Worm (Caenorhabditis elegans) whole organism, L4 larva: ENCODE measurements around the gene tdp-1.

Source experiments
- F44E2.7 ChIP-seq: fragments of 200-800 bp; sonication (Bioruptor generic); IDR thresholded peaks from 2 replicates; pipeline ENCODE4 v2.1.2; 2022; ENCODE audit warnings: missing genetic modification characterization, missing compliant biosample characterization
- R02D3.7 ChIP-seq: fragments of 150-350 bp; sonication (generic microtip); optimal IDR thresholded peaks from 3 replicates; lab custom pipeline; 2014; ENCODE audit warnings: missing biosample characterization, missing genetic modification characterization
- Y48G9A.11 ChIP-seq: fragments of 200-800 bp; sonication (Bioruptor generic); IDR thresholded peaks from 2 replicates; pipeline ENCODE4 v1.3.6; 2022; ENCODE audit warnings: missing genetic modification reagents, missing genetic modification characterization, missing compliant biosample characterization
- Y75B8A.6 ChIP-seq: fragments of 200-800 bp; sonication (Bioruptor generic); IDR thresholded peaks from 2 replicates; pipeline ENCODE4 v1.3.6; 2022; ENCODE audit warnings: missing genetic modification reagents, missing genetic modification characterization, missing compliant biosample characterization
- ZK337.2 ChIP-seq: fragments of 200-800 bp; sonication (Bioruptor generic); IDR thresholded peaks from 2 replicates; pipeline ENCODE4 v1.3.6; 2022; ENCODE audit warnings: missing genetic modification reagents, missing genetic modification characterization, missing compliant biosample characterization
- aha-1 ChIP-seq: fragments of 150-350 bp; peaks from one replicate; lab custom pipeline; 2014; ENCODE audit warnings: missing biosample characterization, missing genetic modification characterization
- ama-1 ChIP-seq: fragments of 150-350 bp; optimal IDR thresholded peaks from 2 replicates; lab custom pipeline; 2014; ENCODE audit warnings: inconsistent platforms, mixed read lengths
- attf-4 ChIP-seq: sonication (generic microtip); optimal IDR thresholded peaks from 3 replicates; lab custom pipeline; 2017; ENCODE audit warnings: missing biosample characterization, missing genetic modification characterization
- ceh-20 ChIP-seq: fragments of 200-800 bp; sonication (Bioruptor generic); IDR thresholded peaks from 2 replicates; pipeline ENCODE4 v1.3.6; 2022; ENCODE audit warnings: missing genetic modification reagents, missing genetic modification characterization, missing compliant biosample characterization
- ceh-32 ChIP-seq: sonication (generic microtip); optimal IDR thresholded peaks from 2 replicates; lab custom pipeline; 2016; ENCODE audit warnings: mild to moderate bottlenecking, missing genetic modification characterization, missing compliant biosample characterization; ENCODE audit not compliant: poor library complexity
- ceh-82 ChIP-seq: sonication (generic microtip); optimal IDR thresholded peaks from 2 replicates; lab custom pipeline; 2017; ENCODE audit warnings: missing biosample characterization, missing genetic modification characterization
- ces-1 ChIP-seq: fragments of 150-350 bp; sonication (generic microtip); optimal IDR thresholded peaks from 4 replicates; lab custom pipeline; 2014; ENCODE audit warnings: missing biosample characterization, missing genetic modification reagents, missing genetic modification characterization
- daf-12 ChIP-seq: fragments of 150-350 bp; optimal IDR thresholded peaks from 2 replicates; lab custom pipeline; 2014; ENCODE audit warnings: missing biosample characterization, missing genetic modification reagents, missing genetic modification characterization
- daf-16 ChIP-seq, 3 experiments: sonication (generic microtip); optimal IDR thresholded peaks; 2 replicates each; lab custom pipeline; 2016 to 2017; ENCODE audit warnings: missing genetic modification characterization in 3 of 3, missing genetic modification reagents in 3 of 3, mild to moderate bottlenecking in 2 of 3, missing compliant biosample characterization in 2 of 3, missing biosample characterization in 1 of 3, moderate library complexity in 1 of 3
- dmd-8 ChIP-seq: fragments of 200-800 bp; sonication (Bioruptor generic); IDR thresholded peaks from 2 replicates; pipeline ENCODE4 v1.3.6; 2022; ENCODE audit warnings: missing genetic modification characterization, missing compliant biosample characterization
- dmd-9 ChIP-seq: fragments of 200-800 bp; sonication (Bioruptor generic); IDR thresholded peaks from 2 replicates; pipeline ENCODE4 v1.3.6; 2022; ENCODE audit warnings: missing genetic modification reagents, missing genetic modification characterization, missing compliant biosample characterization
- dpl-1 ChIP-seq: fragments of 150-350 bp; optimal IDR thresholded peaks from 2 replicates; lab custom pipeline; 2014; ENCODE audit warnings: missing biosample characterization, missing genetic modification reagents, missing genetic modification characterization
- dve-1 ChIP-seq: sonication (generic microtip); optimal IDR thresholded peaks from 2 replicates; lab custom pipeline; 2017; ENCODE audit warnings: antibody characterized with exemption, mild to moderate bottlenecking, missing genetic modification characterization, missing compliant biosample characterization; ENCODE audit not compliant: insufficient read depth
- fos-1 ChIP-seq: fragments of 150-350 bp; optimal IDR thresholded peaks from 2 replicates; lab custom pipeline; 2014; ENCODE audit warnings: missing biosample characterization, missing genetic modification characterization
- hif-1 ChIP-seq, 2 experiments: sonication (generic microtip); optimal IDR thresholded peaks; 2 replicates each; lab custom pipeline; 2016 to 2017; ENCODE audit warnings: missing compliant biosample characterization in 2 of 2, missing genetic modification characterization in 2 of 2, missing genetic modification reagents in 2 of 2, missing genotype in 2 of 2, mild to moderate bottlenecking in 1 of 2
- hlh-11 ChIP-seq: fragments of 200-800 bp; sonication (Bioruptor generic); optimal IDR thresholded peaks from 2 replicates; lab custom pipeline; 2018; ENCODE audit warnings: mild to moderate bottlenecking, missing genetic modification characterization, missing compliant biosample characterization
- hlh-30 ChIP-seq: sonication (generic microtip); optimal IDR thresholded peaks from 2 replicates; lab custom pipeline; 2017; ENCODE audit warnings: antibody characterized with exemption, mild to moderate bottlenecking, missing genetic modification characterization, missing compliant biosample characterization; ENCODE audit not compliant: insufficient read depth
- lin-1 ChIP-seq: fragments of 200-800 bp; sonication (Bioruptor generic); IDR thresholded peaks from 2 replicates; pipeline ENCODE4 v1.3.6; 2022; ENCODE audit warnings: missing genetic modification reagents, missing genetic modification characterization, missing compliant biosample characterization
- lin-39 ChIP-seq: fragments of 150-350 bp; optimal IDR thresholded peaks from 2 replicates; lab custom pipeline; 2014; ENCODE audit warnings: missing biosample characterization, missing genetic modification reagents, missing genetic modification characterization
- lsy-2 ChIP-seq, 2 experiments: fragments of 150-350 bp in 1 of 2; sonication (generic microtip) in 1 of 2; optimal IDR thresholded peaks; 2 replicates each; lab custom pipeline; 2014 to 2017; ENCODE audit warnings: missing biosample characterization in 2 of 2, missing genetic modification characterization in 2 of 2
- madf-5 ChIP-seq, 2 experiments: fragments of 200-800 bp; sonication (Bioruptor generic); IDR thresholded peaks; 2 replicates each; pipeline ENCODE4 v1.3.6; 2022; ENCODE audit warnings: missing compliant biosample characterization in 2 of 2, missing genetic modification characterization in 2 of 2
- mdl-1 ChIP-seq, 2 experiments: fragments of 150-350 bp in 1 of 2; sonication (generic microtip) in 1 of 2; optimal IDR thresholded peaks; 2 replicates each; lab custom pipeline; 2014 to 2017; ENCODE audit warnings: missing biosample characterization in 2 of 2, missing genetic modification characterization in 2 of 2
- mdt-29 ChIP-seq: fragments of 200-800 bp; sonication (Bioruptor generic); IDR thresholded peaks from 2 replicates; pipeline ENCODE4 v1.3.6; 2022; ENCODE audit warnings: missing genetic modification reagents, missing genetic modification characterization, missing compliant biosample characterization
- mep-1 ChIP-seq: fragments of 150-350 bp; sonication (generic microtip); optimal IDR thresholded peaks from 3 replicates; lab custom pipeline; 2014; ENCODE audit warnings: missing biosample characterization, missing genetic modification characterization
- mes-2 ChIP-seq: sonication (generic microtip); optimal IDR thresholded peaks from 2 replicates; lab custom pipeline; 2016; ENCODE audit warnings: missing genotype, mild to moderate bottlenecking, missing genetic modification characterization, missing compliant biosample characterization; ENCODE audit not compliant: poor library complexity, severe bottlenecking
- nhr-42 ChIP-seq: fragments of 200-800 bp; sonication (Bioruptor generic); IDR thresholded peaks from 2 replicates; pipeline ENCODE4 v1.3.6; 2022; ENCODE audit warnings: missing genetic modification characterization, missing compliant biosample characterization
- nhr-48 ChIP-seq: sonication (generic microtip); optimal IDR thresholded peaks from 2 replicates; lab custom pipeline; 2016; ENCODE audit warnings: mild to moderate bottlenecking, missing genetic modification characterization, missing compliant biosample characterization
- nhr-6 ChIP-seq: fragments of 150-350 bp; optimal IDR thresholded peaks from 2 replicates; lab custom pipeline; 2014; ENCODE audit warnings: missing biosample characterization, missing genetic modification characterization
- nhr-76 ChIP-seq: fragments of 150-350 bp; optimal IDR thresholded peaks from 2 replicates; lab custom pipeline; 2014; ENCODE audit warnings: missing biosample characterization, missing genetic modification characterization
- nhr-77 ChIP-seq: fragments of 150-350 bp; optimal IDR thresholded peaks from 2 replicates; lab custom pipeline; 2014; ENCODE audit warnings: missing biosample characterization, missing genetic modification characterization
- pha-4 ChIP-seq, 2 experiments: fragments of 150-350 bp in 1 of 2; fragments of 200-800 bp in 1 of 2; sonication (Bioruptor generic) in 1 of 2; IDR thresholded peaks in 1 of 2; optimal IDR thresholded peaks in 1 of 2; 2 replicates each; pipeline versions ENCODE4 v1.3.6 to Lab custom; 2014 to 2022; ENCODE audit warnings: missing genetic modification characterization in 2 of 2, missing genetic modification reagents in 2 of 2, missing biosample characterization in 1 of 2, missing compliant biosample characterization in 1 of 2
- spr-1 ChIP-seq: sonication (generic microtip); optimal IDR thresholded peaks from 2 replicates; lab custom pipeline; 2016; ENCODE audit warnings: mild to moderate bottlenecking, missing genetic modification characterization, missing compliant biosample characterization
- unc-62 ChIP-seq, 3 experiments: fragments of 150-350 bp in 1 of 3; sonication (generic microtip); optimal IDR thresholded peaks in 2 of 3; peaks in 1 of 3; 1 replicate in 1 of 3; 2 replicates in 2 of 3; lab custom pipeline; 2014 to 2017; ENCODE audit warnings: missing biosample characterization in 3 of 3, missing genetic modification characterization in 3 of 3, missing genetic modification reagents in 3 of 3, missing genotype in 1 of 3
- zip-2 ChIP-seq: fragments of 150-350 bp; optimal IDR thresholded peaks from 2 replicates; lab custom pipeline; 2014; ENCODE audit warnings: missing biosample characterization, missing genetic modification characterization

tdp-1 gene

ce11 chrII:8962206-8962605 lies 35.4 kb upstream of the tdp-1 start (continued):
- TF ChIP-seq nhr-48 (tag; lab: Kevin White, UChicago) (no peak), madf-5 (GFP tag; IDR thresholded peaks at IDR 0.05; lab: Robert Waterston, UW) (no peak), mep-1 (tag; lab: Kevin White, UChicago) (peak; percentile 34), ceh-20 (GFP tag; lab: Robert Waterston, UW) (peak; percentile 10; the same call in 1 of the 2 replicates), mes-2 (tag; lab: Kevin White, UChicago) (no peak), lin-39 (tag; lab: Kevin White, UChicago) (no peak), mdl-1 (tag; optimal IDR thresholded peaks at IDR 0.05; lab: Kevin White, UChicago) (no peak), nhr-42 (no peak)

ce11 chrII:8964049-8964448 lies 33.6 kb upstream of the tdp-1 start, which contains the start of gene sftd-3:
sftd-3 (minus strand) TSS chrII:8964149.
- TF ChIP-seq ama-1 (lab: Kevin White, UChicago) (no peak), lin-1 (GFP tag; lab: Robert Waterston, UW) (no peak), daf-16 (GFP tag; optimal IDR thresholded peaks at IDR 0.05; lab: Kevin White, UChicago) (no peak), daf-16 (tag; optimal IDR thresholded peaks at IDR 0.05; lab: Kevin White, UChicago) (no peak), dpl-1 (GFP tag; lab: Kevin White, UChicago) (no peak), nhr-48 (tag; lab: Kevin White, UChicago) (no peak), Y48G9A.11 (GFP tag; lab: Robert Waterston, UW) (no peak), ceh-20 (GFP tag; lab: Robert Waterston, UW) (no peak), hlh-30 (tag; lab: Kevin White, UChicago) (no peak), nhr-42 (no peak), ces-1 (GFP tag; lab: Kevin White, UChicago) (no peak), pha-4 (GFP tag; IDR thresholded peaks at IDR 0.05; lab: Robert Waterston, UW) (no peak), pha-4 (tag; optimal IDR thresholded peaks at IDR 0.05; lab: Kevin White, UChicago) (no peak), nhr-77 (tag; lab: Kevin White, UChicago) (no peak)
- TF ChIP-seq, all 104 proteins: peak for 0

DNA sequence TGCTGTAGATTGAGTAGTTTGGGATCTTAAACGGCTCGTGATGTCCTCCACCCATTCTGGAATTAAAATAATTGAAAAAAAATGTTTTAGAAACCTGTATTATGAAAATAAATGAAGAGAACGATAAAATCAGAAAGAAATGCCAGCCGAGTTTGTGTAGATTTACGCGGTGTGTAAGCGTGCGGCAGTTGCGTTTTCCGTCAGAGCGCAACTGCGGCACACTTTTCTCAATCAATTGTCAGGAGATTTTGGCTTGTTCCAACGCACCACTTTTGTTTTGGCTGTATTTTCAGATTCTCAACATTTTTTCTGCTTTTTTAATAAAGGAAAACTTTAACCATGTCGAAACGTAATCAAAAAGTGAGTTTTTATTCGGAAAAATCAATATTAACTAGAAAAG lies 32.8 kb upstream of the tdp-1 start, which contains the start of the genes ndub-3 and C18E9.2:
TSS of gene ndub-3 (minus strand) at position 56 of the 400 bp plus-strand sequence.
TSS of gene C18E9.2 (plus strand) at position 172 of the 400 bp plus-strand sequence.
- TF ChIP-seq unc-62 (GFP tag; optimal IDR thresholded peaks at IDR 0.05 in 1 of 2; lab: Kevin White, UChicago) (peak in 1 of 2 experiments; percentile 87), unc-62 (tag; optimal IDR thresholded peaks at IDR 0.05; lab: Kevin White, UChicago) (no peak), daf-12 (tag; lab: Kevin White, UChicago) (no peak), dpl-1 (GFP tag; lab: Kevin White, UChicago) (peak; percentile 27), dve-1 (tag; lab: Kevin White, UChicago) (peak; percentile 22), hlh-30 (tag; lab: Kevin White, UChicago) (peak; percentile 65), R02D3.7 (tag; lab: Kevin White, UChicago) (peak; percentile 78), mdt-29 (no peak), ceh-82 (tag; lab: Kevin White, UChicago) (no peak), lin-1 (GFP tag; lab: Robert Waterston, UW) (no peak), hlh-11 (tag; lab: Kevin White, UChicago) (peak; percentile 32), aha-1 (tag; lab: Kevin White, UChicago) (no peak), lsy-2 (tag; optimal IDR thresholded peaks at IDR 0.05; lab: Kevin White, UChicago) (peak in 1 of 2 experiments; percentile 62), mep-1 (tag; lab: Kevin White, UChicago) (peak; percentile 53), nhr-6 (peak; percentile 44), mes-2 (tag; lab: Kevin White, UChicago) (peak; percentile 63), hif-1 (tag; optimal IDR thresholded peaks at IDR 0.05; lab: Kevin White, UChicago) (peak in 1 of 2 experiments; percentile 13), nhr-77 (tag; lab: Kevin White, UChicago) (peak; percentile 37)

- TF ChIP-seq dmd-9 (GFP tag; lab: Robert Waterston, UW) (no peak), zip-2 (tag; lab: Kevin White, UChicago) (no peak), aha-1 (tag; lab: Kevin White, UChicago) (no peak), dmd-8 (GFP tag; lab: Robert Waterston, UW) (no peak), lin-1 (GFP tag; lab: Robert Waterston, UW) (no peak), ceh-32 (no peak), ces-1 (GFP tag; lab: Kevin White, UChicago) (no peak), fos-1 (no peak), spr-1 (tag; lab: Kevin White, UChicago) (no peak), F44E2.7 (GFP tag; lab: Robert Waterston, UW) (no peak), nhr-48 (tag; lab: Kevin White, UChicago) (peak; percentile 14), attf-4 (tag; lab: Kevin White, UChicago) (no peak), ZK337.2 (no peak), nhr-76 (no peak), Y75B8A.6 (no peak)
Measured at ce11 chrII:8969251-8970183, 28.1 kb upstream of the tdp-1 start, which contains the start of the genes szy-20 and C18E9.5. szy-20 (minus strand) TSS chrII:8969333. C18E9.5 (plus strand) TSS chrII:8969980.
